Fruit fly (Drosophila melanogaster): ENCODE data around the gene CG9175.

- TF ChIP-seq CG7045 (GFP tag; optimal IDR thresholded peaks at IDR 0.05), result no peak
- no peak for TF ChIP-seq toe (GFP tag; optimal IDR thresholded peaks at IDR 0.05)
- TF ChIP-seq CG11617 (GFP tag; optimal IDR thresholded peaks at IDR 0.05), result no peak
- no peak for TF ChIP-seq ovo (GFP tag; optimal IDR thresholded peaks at IDR 0.05)
- TF ChIP-seq kay (GFP tag; ENCODE audit: borderline replicate concordance), result no peak
Observed at dm6 chr2L:6072124-6072523, 26.6 kb downstream of the CG9175 start.
